Fruit fly (Drosophila melanogaster) whole organism, wandering third instar larva: ENCODE results near the gene Drsl3.

Experiments used
- Dfd ChIP-seq: fragments of >200 bp; optimal IDR thresholded peaks from 2 replicates; lab custom pipeline; 2017; ENCODE audit warnings: missing biosample characterization, missing genetic modification characterization
- HLH106 ChIP-seq: fragments of 200-800 bp; optimal IDR thresholded peaks from 3 replicates; lab custom pipeline; 2019; ENCODE audit warnings: missing biosample characterization, mild to moderate bottlenecking, missing genetic modification characterization, moderate library complexity
- Hr83 ChIP-seq: fragments of 200-300 bp; sonication (Bioruptor generic); optimal IDR thresholded peaks from 2 replicates; lab custom pipeline; 2016; ENCODE audit warnings: missing biosample characterization, mild to moderate bottlenecking, missing genetic modification characterization, moderate library complexity; ENCODE audit not compliant: poor library complexity, severe bottlenecking
- Jra ChIP-seq: sonication (Bioruptor generic); optimal IDR thresholded peaks from 2 replicates; lab custom pipeline; 2016; ENCODE audit warnings: missing biosample characterization, missing genetic modification characterization
- Sp1 ChIP-seq: fragments of 200-800 bp; sonication (Bioruptor generic); optimal IDR thresholded peaks from 3 replicates; lab custom pipeline; 2019; ENCODE audit warnings: missing biosample characterization, mild to moderate bottlenecking, missing genetic modification characterization, moderate library complexity
- brk ChIP-seq: fragments of 200-800 bp; sonication (Bioruptor generic); optimal IDR thresholded peaks from 2 replicates; lab custom pipeline; 2016; ENCODE audit warnings: missing biosample characterization, mild to moderate bottlenecking, missing genetic modification characterization
- dsf ChIP-seq: sonication (Bioruptor generic); optimal IDR thresholded peaks from 2 replicates; lab custom pipeline; 2016; ENCODE audit warnings: missing biosample characterization, missing genetic modification characterization, borderline replicate concordance
- pan ChIP-seq: fragments of >200 bp; optimal IDR thresholded peaks from 2 replicates; lab custom pipeline; 2017
- rgr ChIP-seq: fragments of 200-800 bp; sonication (Bioruptor generic); optimal IDR thresholded peaks from 3 replicates; lab custom pipeline; 2016; ENCODE audit warnings: missing biosample characterization, mild to moderate bottlenecking, missing genetic modification characterization

DNA sequence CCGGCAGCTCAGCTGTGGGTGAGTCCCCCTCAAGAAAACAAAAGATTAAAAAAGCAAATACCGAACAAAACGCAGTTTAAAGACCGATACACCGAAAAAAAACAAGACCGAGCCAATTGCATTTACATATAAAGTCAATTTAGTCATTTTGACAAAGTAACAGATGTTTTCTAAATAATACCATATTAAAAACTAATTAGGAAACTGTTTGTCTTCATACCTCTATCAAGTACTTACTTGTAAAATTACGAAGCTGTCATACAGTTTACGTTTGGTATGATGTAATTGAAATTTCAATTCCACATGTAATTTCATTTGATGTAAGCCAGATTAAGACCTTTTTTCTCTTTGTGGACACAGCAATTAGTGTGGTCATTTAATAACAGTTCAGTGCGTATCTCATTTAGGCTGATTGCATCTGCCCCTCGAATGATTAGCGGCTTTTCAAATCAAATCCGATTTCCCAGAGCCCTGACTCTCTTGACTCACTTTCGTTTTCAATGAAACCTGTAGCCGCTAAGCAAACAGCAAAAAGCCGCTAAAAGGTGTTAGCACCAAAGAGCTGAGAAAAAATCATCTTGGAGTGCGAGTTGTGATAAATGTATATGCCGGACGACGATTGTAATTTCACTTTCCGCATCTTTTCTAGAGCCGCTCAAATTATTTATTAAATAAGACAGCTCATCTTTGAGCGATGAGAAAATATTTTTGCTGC lies 40.2 kb upstream of the Drsl3 start:
- TF ChIP-seq Sp1 (GFP tag; lab: Kevin White, UChicago) (no peak), brk (GFP tag; lab: Kevin White, UChicago) (no peak), pan (lab: Kevin White, UChicago) (no peak), HLH106 (tag; lab: Kevin White, UChicago) (no peak), Dfd (no peak), Jra (GFP tag; lab: Kevin White, UChicago) (no peak), dsf (no peak), rgr (GFP tag; lab: Kevin White, UChicago) (no peak), Hr83 (GFP tag; lab: Kevin White, UChicago) (no peak)
